Worm (Caenorhabditis elegans) whole organism, L4/young adult: Measurements from ENCODE around the gene lin-54.
A peak's percentile ranks its signal among the peaks of the same experiment; 100 is the strongest.

ENCODE experiments used
- W03F9.2 ChIP-seq: fragments of 150-350 bp; optimal IDR thresholded peaks from 2 replicates; lab custom pipeline; 2014; ENCODE audit warnings: missing biosample characterization, missing genetic modification characterization
- dao-5 ChIP-seq: sonication (generic microtip); optimal IDR thresholded peaks from 2 replicates; lab custom pipeline; 2016; ENCODE audit warnings: missing genotype, missing genetic modification characterization, moderate library complexity, missing compliant biosample characterization
- him-1 ChIP-seq: sonication (generic microtip); optimal IDR thresholded peaks from 2 replicates; lab custom pipeline; 2016; ENCODE audit warnings: missing genotype, missing genetic modification reagents, missing genetic modification characterization, missing compliant biosample characterization

Gene lin-54

ce11 chrIV:13240842-13241143, at the start of gene lin-54:
lin-54 (plus strand) TSS chrIV:13241044.
- TF ChIP-seq W03F9.2 (tag; lab: Kevin White, UChicago): no peak
- TF ChIP-seq dao-5 (tag; lab: Kevin White, UChicago): no peak
- no peak for TF ChIP-seq him-1

ce11 chrIV:13193239-13193638, 47.6 kb upstream of the lin-54 start, which contains the start of gene F58D2.5:
F58D2.5 (minus strand) TSS chrIV:13193339.
- TF ChIP-seq W03F9.2 (tag; lab: Kevin White, UChicago) (no peak), dao-5 (tag; lab: Kevin White, UChicago) (no peak), him-1 (no peak)

ce11 chrIV:13197282-13197681, 43.6 kb upstream of the lin-54 start, which contains the start of gene C48D1.1:
C48D1.1 (minus strand) TSS chrIV:13197382.
- TF ChIP-seq W03F9.2 (tag; lab: Kevin White, UChicago) (no peak), dao-5 (tag; lab: Kevin White, UChicago) (no peak), him-1 (no peak)

ce11 chrIV:13204037-13204436, 36.8 kb upstream of the lin-54 start, which contains the start of gene ced-3:
ced-3 (minus strand) TSS chrIV:13204137.
- TF ChIP-seq W03F9.2 (tag; lab: Kevin White, UChicago) (no peak), him-1 (no peak), dao-5 (tag; lab: Kevin White, UChicago) (no peak)

ce11 chrIV:13205891-13206290, 35.0 kb upstream of the lin-54 start:
- TF ChIP-seq him-1 (no peak), W03F9.2 (tag; lab: Kevin White, UChicago) (no peak), dao-5 (tag; lab: Kevin White, UChicago) (no peak)

ce11 chrIV:13209566-13209965, 31.3 kb upstream of the lin-54 start, which contains the start of gene C48D1.9:
C48D1.9 (minus strand) TSS chrIV:13209666.
- TF ChIP-seq dao-5 (tag; lab: Kevin White, UChicago) (no peak), W03F9.2 (tag; lab: Kevin White, UChicago) (no peak), him-1 (no peak)

ce11 chrIV:13214466-13214865, 26.4 kb upstream of the lin-54 start, which contains the start of gene cho-1:
cho-1 (minus strand) TSS chrIV:13214566.
- no peak for TF ChIP-seq him-1
- TF ChIP-seq dao-5 (tag; lab: Kevin White, UChicago): no peak
- TF ChIP-seq W03F9.2 (tag; lab: Kevin White, UChicago): no peak

ce11 chrIV:13220594-13220993, 20.2 kb upstream of the lin-54 start:
- no peak for TF ChIP-seq him-1
- TF ChIP-seq dao-5 (tag; lab: Kevin White, UChicago): no peak
- no peak for TF ChIP-seq W03F9.2 (tag; lab: Kevin White, UChicago)

- TF ChIP-seq W03F9.2 (tag; lab: Kevin White, UChicago) (no peak), dao-5 (tag; lab: Kevin White, UChicago) (no peak), him-1 (no peak)
Measured at ce11 chrIV:13221657-13222056, 19.2 kb upstream of the lin-54 start, which contains the start of gene C48D1.5. C48D1.5 (plus strand) TSS chrIV:13221957.

- TF ChIP-seq W03F9.2 (tag; lab: Kevin White, UChicago) (no peak), him-1 (no peak), dao-5 (tag; lab: Kevin White, UChicago) (no peak)
Measured at ce11 chrIV:13231393-13231792, 9.5 kb upstream of the lin-54 start.

- no peak for TF ChIP-seq dao-5 (tag; lab: Kevin White, UChicago)
- TF ChIP-seq him-1: no peak
- TF ChIP-seq W03F9.2 (tag; lab: Kevin White, UChicago): no peak
Measured at ce11 chrIV:13236485-13236884, 4.4 kb upstream of the lin-54 start, which contains the start of gene pwp-1. pwp-1 (minus strand) TSS chrIV:13236585.

- TF ChIP-seq him-1: no peak
- no peak for TF ChIP-seq dao-5 (tag; lab: Kevin White, UChicago)
- TF ChIP-seq W03F9.2 (tag; lab: Kevin White, UChicago): peak; percentile 36
Measured at ce11 chrIV:13238943-13239861, 1.6 kb upstream of the lin-54 start, which contains the start of gene tag-115. tag-115 (minus strand) TSS chrIV:13239414.

- TF ChIP-seq dao-5 (tag; lab: Kevin White, UChicago) (no peak), him-1 (peak; percentile 92), W03F9.2 (tag; lab: Kevin White, UChicago) (peak; percentile 98)
Measured at ce11 chrIV:13240078-13240841, 584 bp upstream of the lin-54 start, which contains the start of gene rpl-12. rpl-12 (minus strand) TSS chrIV:13240651.
